Fruit fly (Drosophila melanogaster) whole organism, adult: ENCODE measurements around the gene CG14195.

Source experiments
- CG11617 ChIP-seq: fragments of 200-800 bp; sonication (Bioruptor generic); optimal IDR thresholded peaks from 2 replicates; lab custom pipeline; 2017; ENCODE audit warnings: mild to moderate bottlenecking, missing biosample characterization, missing genetic modification reagents, missing genetic modification characterization
- CG7045 ChIP-seq: fragments of 200-800 bp; sonication (Bioruptor generic); optimal IDR thresholded peaks from 2 replicates; lab custom pipeline; 2017; ENCODE audit warnings: missing biosample characterization, mild to moderate bottlenecking, missing genetic modification characterization
- Hr96 ChIP-seq: fragments of 200-800 bp; sonication (Bioruptor generic); optimal IDR thresholded peaks from 2 replicates; lab custom pipeline; 2016; ENCODE audit warnings: missing biosample characterization, missing genetic modification characterization
- bab1 ChIP-seq: fragments of 200-800 bp; sonication (Bioruptor generic); optimal IDR thresholded peaks from 3 replicates; lab custom pipeline; 2019; ENCODE audit warnings: missing biosample characterization, mild to moderate bottlenecking, missing genetic modification characterization, moderate library complexity
- cic ChIP-seq: fragments of 200-800 bp; sonication (Bioruptor generic); optimal IDR thresholded peaks from 2 replicates; lab custom pipeline; 2017; ENCODE audit warnings: missing biosample characterization, mild to moderate bottlenecking, missing genetic modification characterization, moderate library complexity
- pad ChIP-seq: fragments of 200-800 bp; sonication (Bioruptor generic); optimal IDR thresholded peaks from 3 replicates; lab custom pipeline; 2017; ENCODE audit warnings: missing biosample characterization, missing genetic modification characterization, mild to moderate bottlenecking, moderate library complexity, missing genetic modification reagents

- no peak for TF ChIP-seq CG7045
- TF ChIP-seq cic, result no peak
- no peak for TF ChIP-seq Hr96 (GFP tag; lab: Kevin White, UChicago)
- TF ChIP-seq CG11617 (GFP tag; lab: Kevin White, UChicago), result no peak
- no peak for TF ChIP-seq bab1 (GFP tag; lab: Kevin White, UChicago)
- TF ChIP-seq pad (GFP tag; lab: Kevin White, UChicago), result no peak
Measured at dm6 chrX:19174092-19174491, 37.8 kb downstream of the CG14195 start.
